Fruit fly (Drosophila melanogaster): ENCODE results near the gene CG46339.

The CG46339 gene

DNA sequence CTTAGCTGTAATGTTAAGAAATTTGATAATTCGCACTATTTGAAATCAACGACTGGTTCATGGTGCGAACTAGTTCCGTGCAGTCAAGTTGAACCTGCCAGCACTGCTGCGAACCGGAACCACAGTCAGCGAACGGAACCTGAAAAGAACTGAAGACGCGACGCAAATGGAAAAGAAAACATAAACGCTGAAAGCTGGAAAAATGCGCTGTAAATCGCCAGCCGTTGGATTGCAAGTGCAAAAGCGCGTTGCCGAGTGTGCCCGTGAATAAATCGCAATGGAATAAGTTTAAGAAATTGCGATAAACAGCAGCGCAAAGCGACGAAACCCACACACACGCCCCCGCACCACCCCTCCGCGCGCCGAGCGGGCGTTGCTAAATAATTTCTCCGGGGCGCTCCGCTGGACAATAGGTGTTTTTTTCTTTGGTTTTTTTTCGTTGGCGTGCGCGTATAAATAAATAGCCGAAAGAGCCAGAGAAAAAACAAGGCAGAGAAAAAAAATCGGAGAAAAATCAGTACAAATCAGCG, 51.3 kb downstream of the CG46339 start, which contains the start of gene CG5521 (continued):
- TF ChIP-seq Stat92E (GFP tag; optimal IDR thresholded peaks at IDR 0.05), result peak in 1 of 3 experiments; percentile 49
- TF ChIP-seq ara (GFP tag; IDR thresholded peaks at IDR 0.05), result 0 out of 2 replicates have a peak, but pooled peaks have one; percentile 24
- TF ChIP-seq TFAM (GFP tag; optimal IDR thresholded peaks at IDR 0.05), result no peak
- peak; percentile 11 for TF ChIP-seq CG2678 (tag; optimal IDR thresholded peaks at IDR 0.05)
- TF ChIP-seq br (optimal IDR thresholded peaks at IDR 0.05), result no peak
- TF ChIP-seq CG13624 (GFP tag; optimal IDR thresholded peaks at IDR 0.05), result peak; percentile 63
- TF ChIP-seq CG2199 (GFP tag; IDR thresholded peaks at IDR 0.05), result peak; percentile 47; the same call in 1 of the 3 replicates
- no peak for TF ChIP-seq CTCF (GFP tag; optimal IDR thresholded peaks at IDR 0.05)
- peak; percentile 24; the same call in 1 of the 2 replicates for TF ChIP-seq E2f2 (GFP tag; IDR thresholded peaks at IDR 0.05)
- no peak for TF ChIP-seq CG16863 (GFP tag; optimal IDR thresholded peaks at IDR 0.05)
- peak; percentile 29; the same call in 1 of the 2 replicates for TF ChIP-seq CG32532 (GFP tag; IDR thresholded peaks at IDR 0.05)
- no peak for TF ChIP-seq Hmr (GFP tag; optimal IDR thresholded peaks at IDR 0.05)
- peak; percentile 30 for TF ChIP-seq CG3281 (GFP tag; optimal IDR thresholded peaks at IDR 0.05)
- TF ChIP-seq CG18619 (GFP tag; optimal IDR thresholded peaks at IDR 0.05), result no peak
- no peak for TF ChIP-seq grn (GFP tag; optimal IDR thresholded peaks at IDR 0.05)
- no peak for TF ChIP-seq ash1 (GFP tag; optimal IDR thresholded peaks at IDR 0.05)
- TF ChIP-seq Hr39 (optimal IDR thresholded peaks at IDR 0.05), result no peak
- no peak for TF ChIP-seq HLHmδ (GFP tag; optimal IDR thresholded peaks at IDR 0.05)
- no peak for TF ChIP-seq CG10147 (GFP tag; optimal IDR thresholded peaks at IDR 0.05)
- 0 out of 2 replicates have a peak, but pooled peaks have one; percentile 9 for TF ChIP-seq klu (GFP tag; IDR thresholded peaks at IDR 0.05)
- no peak for TF ChIP-seq dm (GFP tag; optimal IDR thresholded peaks at IDR 0.05)
- peak; percentile 2 for TF ChIP-seq CG1603 (tag; optimal IDR thresholded peaks at IDR 0.05)
- no peak for TF ChIP-seq CG10565 (GFP tag; optimal IDR thresholded peaks at IDR 0.05)
- TF ChIP-seq eve (GFP tag; optimal IDR thresholded peaks at IDR 0.05), result no peak
- peak; percentile 63 for TF ChIP-seq CG42726 (GFP tag; IDR thresholded peaks at IDR 0.05; ENCODE audit: partially characterized antibody)
- TF ChIP-seq inv (GFP tag; IDR thresholded peaks at IDR 0.05; ENCODE audit: partially characterized antibody), result peak; percentile 51; the same call in 1 of the 2 replicates
- TF ChIP-seq CG13894 (tag; optimal IDR thresholded peaks at IDR 0.05), result peak; percentile 32
- peak; percentile 47 for TF ChIP-seq pzg (GFP tag; optimal IDR thresholded peaks at IDR 0.05)
- TF ChIP-seq nerfin-1 (tag; optimal IDR thresholded peaks at IDR 0.05), result peak; percentile 3
- no peak for TF ChIP-seq sima (GFP tag; optimal IDR thresholded peaks at IDR 0.05)
- TF ChIP-seq her (GFP tag; optimal IDR thresholded peaks at IDR 0.05), result peak; percentile 5
- peak; percentile 0 for TF ChIP-seq BEAF-32 (GFP tag; optimal IDR thresholded peaks at IDR 0.05)
- peak; percentile 10 for TF ChIP-seq Dp (GFP tag; optimal IDR thresholded peaks at IDR 0.05)
- peak; percentile 62 for TF ChIP-seq sqz (GFP tag; optimal IDR thresholded peaks at IDR 0.05)
- no peak for TF ChIP-seq NC2β (GFP tag; optimal IDR thresholded peaks at IDR 0.05)
- no peak for TF ChIP-seq Gsc (GFP tag; IDR thresholded peaks at IDR 0.05)
- TF ChIP-seq caup (GFP tag; optimal IDR thresholded peaks at IDR 0.05; ENCODE audit: severe bottlenecking), result no peak
- TF ChIP-seq ken (GFP tag; IDR thresholded peaks at IDR 0.05), result no peak
- TF ChIP-seq CG32772 (GFP tag; IDR thresholded peaks at IDR 0.05), result peak; percentile 50; the same call in 1 of the 2 replicates
- no peak for TF ChIP-seq zen (tag; optimal IDR thresholded peaks at IDR 0.05)
- peak; percentile 56 for TF ChIP-seq CG13287 (GFP tag; IDR thresholded peaks at IDR 0.05; ENCODE audit: partially characterized antibody)
- TF ChIP-seq CG11085 (GFP tag; IDR thresholded peaks at IDR 0.05), result no peak
- no peak for TF ChIP-seq toy (GFP tag; IDR thresholded peaks at IDR 0.05)
- peak; percentile 7 for TF ChIP-seq lab (GFP tag; optimal IDR thresholded peaks at IDR 0.05)
- peak; percentile 78 for TF ChIP-seq CG4617 (GFP tag; optimal IDR thresholded peaks at IDR 0.05; ENCODE audit: borderline replicate concordance)
- 0 out of 3 replicates have a peak, but pooled peaks have one; percentile 66 for TF ChIP-seq CG34422 (GFP tag; IDR thresholded peaks at IDR 0.05)
- no peak for TF ChIP-seq dati (GFP tag; IDR thresholded peaks at IDR 0.05)
- no peak for TF ChIP-seq Kr (GFP tag; optimal IDR thresholded peaks at IDR 0.05)
- TF ChIP-seq wdn (GFP tag; IDR thresholded peaks at IDR 0.05), result no peak
- peak; percentile 13 for TF ChIP-seq Side (GFP tag; optimal IDR thresholded peaks at IDR 0.05)
- TF ChIP-seq CG10366 (GFP tag; IDR thresholded peaks at IDR 0.05), result no peak
